Fruit fly (Drosophila melanogaster): ENCODE results near the gene TotC.

DNA sequence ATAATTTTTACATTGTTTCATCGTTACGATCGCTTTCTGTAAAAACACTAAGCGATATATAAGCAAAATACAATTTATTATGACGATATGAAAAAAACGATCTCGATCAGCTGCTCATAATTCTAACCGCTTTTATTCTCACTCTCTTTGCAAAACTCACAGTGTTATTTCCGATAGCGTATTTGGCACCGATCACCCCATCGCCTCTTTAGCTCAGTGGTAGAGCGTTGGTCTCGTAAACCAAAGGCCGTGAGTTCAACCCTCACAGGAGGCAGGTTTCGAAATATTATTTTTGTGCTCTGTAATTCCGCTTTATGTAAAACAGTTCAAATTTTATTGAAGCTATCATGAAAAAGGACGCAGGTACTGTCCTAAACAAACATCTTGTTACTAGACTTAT lies 18.1 kb downstream of the TotC start:
- TF ChIP-seq Pif1B (GFP tag; optimal IDR thresholded peaks at IDR 0.05), result no peak
- no peak for TF ChIP-seq rn (GFP tag; IDR thresholded peaks at IDR 0.05)
